Worm (Caenorhabditis elegans): ENCODE data around the gene nsy-7.

- TF ChIP-seq nhr-11 (tag; optimal IDR thresholded peaks at IDR 0.05) (no peak), nhr-6 (tag; optimal IDR thresholded peaks at IDR 0.05) (no peak), lin-11 (tag; optimal IDR thresholded peaks at IDR 0.05) (no peak), ZK546.5 (tag; optimal IDR thresholded peaks at IDR 0.05) (no peak), lin-39 (tag; optimal IDR thresholded peaks at IDR 0.05) (no peak), snpc-4 (tag; optimal IDR thresholded peaks at IDR 0.05) (no peak)
Measured at ce11 chrIV:8080782-8081181, 5.7 kb downstream of the nsy-7 start.
